Worm (Caenorhabditis elegans) whole organism, mixed stage, embryonic: ENCODE measurements around the gene try-9.

Source experiments
- bed-3 ChIP-seq: fragments of 200-800 bp; sonication (Bioruptor generic); optimal IDR thresholded peaks from 3 replicates; lab custom pipeline; 2018; ENCODE audit warnings: mild to moderate bottlenecking, missing genetic modification characterization, moderate library complexity, missing compliant biosample characterization
- blmp-1 ChIP-seq: fragments of 150-350 bp; optimal IDR thresholded peaks from 2 replicates; lab custom pipeline; 2014; ENCODE audit warnings: missing biosample characterization, missing genetic modification characterization
- ceh-39 ChIP-seq: fragments of 150-350 bp; optimal IDR thresholded peaks from 2 replicates; lab custom pipeline; 2014; ENCODE audit warnings: missing biosample characterization, missing genetic modification characterization
- ceh-43 ChIP-seq: fragments of 200-800 bp; sonication (Bioruptor generic); optimal IDR thresholded peaks from 2 replicates; lab custom pipeline; 2018; ENCODE audit warnings: mild to moderate bottlenecking, missing genetic modification characterization, moderate library complexity, missing compliant biosample characterization
- ceh-83 ChIP-seq: fragments of 200-800 bp; sonication (Bioruptor generic); optimal IDR thresholded peaks from 2 replicates; lab custom pipeline; 2018; ENCODE audit warnings: mild to moderate bottlenecking, missing genetic modification characterization, missing compliant biosample characterization
- ces-1 ChIP-seq: fragments of 150-350 bp; optimal IDR thresholded peaks from 2 replicates; lab custom pipeline; 2014; ENCODE audit warnings: missing biosample characterization, missing genetic modification reagents, missing genetic modification characterization
- cnd-1 ChIP-seq: fragments of 200-800 bp; sonication (Bioruptor generic); optimal IDR thresholded peaks from 2 replicates; lab custom pipeline; 2018; ENCODE audit warnings: mild to moderate bottlenecking, missing genetic modification characterization, missing compliant biosample characterization
- drap-1 ChIP-seq: fragments of 200-800 bp; sonication (Bioruptor generic); optimal IDR thresholded peaks from 3 replicates; lab custom pipeline; 2018; ENCODE audit warnings: mild to moderate bottlenecking, missing genetic modification characterization, missing compliant biosample characterization
- elt-1 ChIP-seq: sonication (generic microtip); optimal IDR thresholded peaks from 2 replicates; lab custom pipeline; 2017; ENCODE audit warnings: missing genetic modification characterization, mild to moderate bottlenecking, missing compliant biosample characterization, antibody characterized with exemption, moderate library complexity, borderline replicate concordance; ENCODE audit not compliant: insufficient read depth
- elt-3 ChIP-seq: fragments of 150-350 bp; optimal IDR thresholded peaks from 2 replicates; lab custom pipeline; 2014; ENCODE audit warnings: missing biosample characterization, missing genetic modification characterization
- flh-1 ChIP-seq: fragments of 200-800 bp; sonication (Bioruptor generic); optimal IDR thresholded peaks from 2 replicates; lab custom pipeline; 2018; ENCODE audit warnings: mild to moderate bottlenecking, missing genetic modification characterization, moderate library complexity, missing compliant biosample characterization
- ham-2 ChIP-seq: fragments of 200-800 bp; sonication (Bioruptor generic); optimal IDR thresholded peaks from 2 replicates; lab custom pipeline; 2018; ENCODE audit warnings: mild to moderate bottlenecking, missing genetic modification characterization, missing compliant biosample characterization
- hlh-1 ChIP-seq: fragments of 150-350 bp; optimal IDR thresholded peaks from 2 replicates; lab custom pipeline; 2014; ENCODE audit warnings: missing biosample characterization, missing genetic modification reagents, missing genetic modification characterization
- lin-13 ChIP-seq: fragments of 150-350 bp; optimal IDR thresholded peaks from 2 replicates; lab custom pipeline; 2014; ENCODE audit warnings: missing biosample characterization, missing genetic modification characterization
- lsy-2 ChIP-seq: fragments of 150-350 bp; optimal IDR thresholded peaks from 2 replicates; lab custom pipeline; 2014; ENCODE audit warnings: missing biosample characterization, missing genetic modification characterization
- mep-1 ChIP-seq: fragments of 150-350 bp; optimal IDR thresholded peaks from 2 replicates; lab custom pipeline; 2017; ENCODE audit warnings: missing biosample characterization, missing genetic modification reagents, missing genetic modification characterization, inconsistent platforms
- mls-2 ChIP-seq: sonication (generic microtip); optimal IDR thresholded peaks from 2 replicates; lab custom pipeline; 2016; ENCODE audit warnings: mild to moderate bottlenecking, missing genetic modification characterization, moderate library complexity, missing compliant biosample characterization
- nhr-2 ChIP-seq: fragments of 150-350 bp; optimal IDR thresholded peaks from 2 replicates; lab custom pipeline; 2014; ENCODE audit warnings: missing biosample characterization, missing genetic modification characterization
- nhr-237 ChIP-seq: fragments of 150-350 bp; optimal IDR thresholded peaks from 2 replicates; lab custom pipeline; 2014; ENCODE audit warnings: missing biosample characterization, missing genetic modification characterization
- nhr-28 ChIP-seq: fragments of 150-350 bp; optimal IDR thresholded peaks from 2 replicates; lab custom pipeline; 2014; ENCODE audit warnings: missing biosample characterization, missing genetic modification characterization
- nhr-76 ChIP-seq: sonication (generic microtip); optimal IDR thresholded peaks from 2 replicates; lab custom pipeline; 2017; ENCODE audit warnings: missing biosample characterization, missing genetic modification characterization
- sem-2 ChIP-seq: fragments of 200-800 bp; sonication (Bioruptor generic); optimal IDR thresholded peaks from 2 replicates; lab custom pipeline; 2018; ENCODE audit warnings: mild to moderate bottlenecking, missing genetic modification characterization, missing compliant biosample characterization
- sptf-1 ChIP-seq: sonication (generic microtip); optimal IDR thresholded peaks from 2 replicates; lab custom pipeline; 2017; ENCODE audit warnings: mild to moderate bottlenecking, missing genetic modification characterization, moderate library complexity, missing compliant biosample characterization
- tbx-8 ChIP-seq: fragments of 200-800 bp; sonication (Bioruptor generic); optimal IDR thresholded peaks from 2 replicates; lab custom pipeline; 2018; ENCODE audit warnings: mild to moderate bottlenecking, missing genetic modification characterization, moderate library complexity, missing compliant biosample characterization
- unc-39 ChIP-seq: fragments of 150-350 bp; optimal IDR thresholded peaks from 2 replicates; lab custom pipeline; 2014; ENCODE audit warnings: missing biosample characterization, missing genetic modification characterization
- zip-8 ChIP-seq: fragments of 150-350 bp; optimal IDR thresholded peaks from 2 replicates; lab custom pipeline; 2014; ENCODE audit warnings: missing biosample characterization, missing genetic modification characterization
- ztf-11 ChIP-seq: fragments of 150-350 bp; optimal IDR thresholded peaks from 2 replicates; lab custom pipeline; 2014; ENCODE audit warnings: missing biosample characterization, missing genetic modification characterization

Gene try-9

DNA sequence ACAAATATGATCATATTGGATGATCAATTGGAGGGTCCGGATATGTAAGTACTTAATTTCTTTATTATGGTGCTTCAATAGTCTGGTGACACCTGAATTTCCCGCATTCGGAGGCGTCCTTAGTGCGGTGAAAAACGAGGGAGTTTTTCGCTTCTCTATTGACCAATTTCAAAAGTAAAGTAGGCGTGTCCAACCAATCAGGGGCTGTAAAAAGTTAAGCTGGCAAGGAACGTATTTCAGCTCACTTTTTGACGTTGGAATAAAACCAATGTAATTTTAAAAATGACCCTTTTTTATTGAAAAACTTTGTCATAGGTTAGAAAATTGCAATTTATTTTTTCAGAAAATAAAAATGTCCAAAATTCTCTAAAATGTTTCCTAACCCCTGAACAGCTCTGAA is 41.6 kb downstream of the try-9 start:
- TF ChIP-seq nhr-28: no peak
- TF ChIP-seq ceh-39: no peak
- TF ChIP-seq ztf-11 (tag; lab: Kevin White, UChicago): no peak
- TF ChIP-seq tbx-8 (GFP tag; lab: Kevin White, UChicago): no peak
- TF ChIP-seq sem-2 (GFP tag; lab: Kevin White, UChicago): no peak
- no peak for TF ChIP-seq elt-3 (tag; lab: Kevin White, UChicago)
- TF ChIP-seq unc-39 (tag; lab: Kevin White, UChicago): no peak
- TF ChIP-seq zip-8 (tag; lab: Kevin White, UChicago): no peak
- TF ChIP-seq nhr-76: no peak
- no peak for TF ChIP-seq nhr-237 (tag; lab: Kevin White, UChicago)
- no peak for TF ChIP-seq hlh-1 (tag; lab: Kevin White, UChicago)
- TF ChIP-seq blmp-1 (tag; lab: Kevin White, UChicago): no peak
- TF ChIP-seq ceh-83: no peak
- no peak for TF ChIP-seq cnd-1 (tag; lab: Kevin White, UChicago)
- no peak for TF ChIP-seq bed-3 (GFP tag; lab: Kevin White, UChicago)
- no peak for TF ChIP-seq elt-1
- TF ChIP-seq nhr-2 (tag; lab: Kevin White, UChicago): no peak
- no peak for TF ChIP-seq drap-1 (GFP tag; lab: Kevin White, UChicago)
- TF ChIP-seq mep-1: no peak

DNA sequence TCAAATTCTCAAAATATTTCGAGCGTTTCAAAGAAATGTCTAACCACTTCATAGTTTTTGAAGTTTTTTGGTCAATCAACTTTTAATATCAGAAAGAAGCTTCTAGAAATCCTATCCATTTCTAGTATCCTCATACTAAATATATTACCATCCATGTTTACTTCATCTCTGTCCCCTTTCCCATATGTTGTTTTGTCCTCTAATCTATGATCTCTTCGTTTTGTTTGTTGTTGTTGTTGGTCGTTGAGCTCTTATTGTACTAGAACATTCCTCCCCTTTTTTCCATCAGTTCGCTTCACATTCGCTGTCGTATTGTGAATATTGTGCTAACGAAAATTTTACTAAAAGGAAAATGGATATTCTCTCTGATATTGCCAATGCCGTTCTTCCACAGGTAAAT is 49.3 kb downstream of the try-9 start, which contains the start of gene sod-5:
Gene sod-5 (plus strand): TSS at position 301 of the 400 bp plus-strand sequence.
- TF ChIP-seq nhr-237 (tag; lab: Kevin White, UChicago) (no peak), blmp-1 (tag; lab: Kevin White, UChicago) (no peak), ces-1 (GFP tag; lab: Kevin White, UChicago) (no peak), mls-2 (tag; lab: Kevin White, UChicago) (no peak), elt-3 (tag; lab: Kevin White, UChicago) (no peak), nhr-76 (no peak), sptf-1 (tag; lab: Kevin White, UChicago) (no peak), cnd-1 (tag; lab: Kevin White, UChicago) (no peak), unc-39 (tag; lab: Kevin White, UChicago) (no peak), ceh-43 (no peak), hlh-1 (tag; lab: Kevin White, UChicago) (no peak), ham-2 (GFP tag; lab: Kevin White, UChicago) (no peak), mep-1 (no peak), lin-13 (tag; lab: Kevin White, UChicago) (no peak), zip-8 (tag; lab: Kevin White, UChicago) (no peak), elt-1 (no peak), ceh-39 (no peak), lsy-2 (tag; lab: Kevin White, UChicago) (no peak), ztf-11 (tag; lab: Kevin White, UChicago) (no peak), flh-1 (GFP tag; lab: Kevin White, UChicago) (no peak)
- TF ChIP-seq, all 35 proteins: peak for 0
